Worm (Caenorhabditis elegans) whole organism, young adult: ENCODE measurements around the gene clec-166.

ENCODE experiments used
- C06A6.2 ChIP-seq: fragments of 200-800 bp; sonication (Bioruptor generic); conservative IDR thresholded peaks from 2 replicates; pipeline ENCODE4 v1.3.6; 2022; ENCODE audit warnings: missing genetic modification characterization, missing compliant biosample characterization
- C17E4.6 ChIP-seq: fragments of 200-800 bp; sonication (Bioruptor generic); IDR thresholded peaks from 2 replicates; pipeline ENCODE4 v1.3.6; 2022; ENCODE audit warnings: missing genetic modification reagents, missing genetic modification characterization, missing compliant biosample characterization
- F33H1.4 ChIP-seq: fragments of 200-800 bp; sonication (Bioruptor generic); IDR thresholded peaks from 2 replicates; pipeline ENCODE4 v1.3.6; 2022; ENCODE audit warnings: missing genetic modification reagents, missing genetic modification characterization, missing compliant biosample characterization
- F52B5.7 ChIP-seq: sonication (generic microtip); optimal IDR thresholded peaks from 2 replicates; lab custom pipeline; 2016; ENCODE audit warnings: mild to moderate bottlenecking, missing genetic modification characterization, missing compliant biosample characterization
- T26A5.8 ChIP-seq: sonication (generic microtip); optimal IDR thresholded peaks from 2 replicates; lab custom pipeline; 2016; ENCODE audit warnings: missing genetic modification characterization, missing compliant biosample characterization
- Y56A3A.18 ChIP-seq: fragments of 200-800 bp; sonication (Bioruptor generic); IDR thresholded peaks from 2 replicates; pipeline ENCODE4 v1.3.6; 2022; ENCODE audit warnings: missing genetic modification reagents, missing genetic modification characterization, missing compliant biosample characterization
- atf-7 ChIP-seq: sonication (generic microtip); optimal IDR thresholded peaks from 2 replicates; lab custom pipeline; 2017; ENCODE audit warnings: mild to moderate bottlenecking, missing genetic modification characterization, missing compliant biosample characterization
- attf-5 ChIP-seq: fragments of 200-800 bp; sonication (Bioruptor generic); optimal IDR thresholded peaks from 2 replicates; lab custom pipeline; 2018; ENCODE audit warnings: mild to moderate bottlenecking, missing genetic modification characterization, missing compliant biosample characterization
- ceh-100 ChIP-seq: fragments of 200-800 bp; sonication (Bioruptor generic); IDR thresholded peaks from 2 replicates; pipeline ENCODE4 v1.3.6; 2022; ENCODE audit warnings: missing genetic modification reagents, missing genetic modification characterization, missing compliant biosample characterization
- ceh-40 ChIP-seq: fragments of 200-800 bp; sonication (Bioruptor generic); IDR thresholded peaks from 2 replicates; pipeline ENCODE4 v1.3.6; 2022; ENCODE audit warnings: missing genetic modification characterization, missing compliant biosample characterization
- ceh-91 ChIP-seq: fragments of 200-800 bp; sonication (Bioruptor generic); IDR thresholded peaks from 2 replicates; pipeline ENCODE4 v1.3.6; 2022; ENCODE audit warnings: missing genetic modification reagents, missing genetic modification characterization, missing compliant biosample characterization
- dox-1 ChIP-seq: fragments of 200-800 bp; sonication (Bioruptor generic); IDR thresholded peaks from 2 replicates; pipeline ENCODE4 v1.3.6; 2022; ENCODE audit warnings: missing genetic modification reagents, missing genetic modification characterization, missing compliant biosample characterization
- egl-44 ChIP-seq: fragments of 200-800 bp; sonication (Bioruptor generic); IDR thresholded peaks from 2 replicates; pipeline ENCODE4 v1.3.6; 2022; ENCODE audit warnings: missing genetic modification reagents, missing genetic modification characterization, missing compliant biosample characterization
- egrh-3 ChIP-seq: fragments of 200-800 bp; sonication (Bioruptor generic); IDR thresholded peaks from 2 replicates; pipeline ENCODE4 v1.3.6; 2022; ENCODE audit warnings: missing genetic modification reagents, missing genetic modification characterization, missing compliant biosample characterization
- him-1 ChIP-seq: sonication (generic microtip); optimal IDR thresholded peaks from 2 replicates; lab custom pipeline; 2016; ENCODE audit warnings: missing genotype, missing genetic modification reagents, missing genetic modification characterization, missing compliant biosample characterization
- hlh-26 ChIP-seq: fragments of 200-800 bp; sonication (Bioruptor generic); conservative IDR thresholded peaks from 2 replicates; pipeline ENCODE4 v1.3.6; 2022; ENCODE audit warnings: missing genetic modification reagents, missing genetic modification characterization, missing compliant biosample characterization
- hsf-1 ChIP-seq: fragments of 200-800 bp; sonication (Bioruptor generic); IDR thresholded peaks from 2 replicates; pipeline ENCODE4 v1.3.6; 2022; ENCODE audit warnings: missing genetic modification reagents, missing genetic modification characterization, missing compliant biosample characterization
- let-607 ChIP-seq, 2 experiments: fragments of 200-800 bp in 1 of 2; sonication (Bioruptor generic) in 1 of 2; sonication (generic microtip) in 1 of 2; optimal IDR thresholded peaks; 2 replicates each; lab custom pipeline; 2016 to 2018; ENCODE audit warnings: mild to moderate bottlenecking in 2 of 2, missing compliant biosample characterization in 2 of 2, missing genetic modification characterization in 2 of 2, moderate library complexity in 2 of 2, missing genotype in 1 of 2
- lin-26 ChIP-seq: fragments of 200-800 bp; sonication (Bioruptor generic); IDR thresholded peaks from 2 replicates; pipeline ENCODE4 v1.3.6; 2022; ENCODE audit warnings: missing genetic modification reagents, missing genetic modification characterization, missing compliant biosample characterization
- lin-35 ChIP-seq, 3 experiments: fragments of 150-350 bp in 2 of 3; sonication (generic microtip) in 1 of 3; optimal IDR thresholded peaks; 2 replicates each; lab custom pipeline; 2014 to 2018; ENCODE audit warnings: missing biosample characterization in 3 of 3, missing genetic modification characterization in 3 of 3, missing genetic modification reagents in 3 of 3
- lin-40 ChIP-seq: sonication (generic microtip); optimal IDR thresholded peaks from 2 replicates; lab custom pipeline; 2016; ENCODE audit warnings: missing genetic modification characterization, mild to moderate bottlenecking, missing compliant biosample characterization, missing genotype, missing genetic modification reagents
- nhr-179 ChIP-seq: sonication (generic microtip); optimal IDR thresholded peaks from 2 replicates; lab custom pipeline; 2016; ENCODE audit warnings: mild to moderate bottlenecking, missing genetic modification characterization, missing compliant biosample characterization
- nhr-27 ChIP-seq: fragments of 200-800 bp; sonication (Bioruptor generic); optimal IDR thresholded peaks from 2 replicates; lab custom pipeline; 2018; ENCODE audit warnings: mild to moderate bottlenecking, missing genetic modification characterization, moderate library complexity, missing compliant biosample characterization
- nhr-80 ChIP-seq: sonication (generic microtip); optimal IDR thresholded peaks from 2 replicates; lab custom pipeline; 2016; ENCODE audit warnings: missing genetic modification characterization, missing compliant biosample characterization
- nhr-90 ChIP-seq: sonication (generic microtip); optimal IDR thresholded peaks from 2 replicates; lab custom pipeline; 2016; ENCODE audit warnings: missing genotype, mild to moderate bottlenecking, missing genetic modification characterization, missing compliant biosample characterization
- pbrm-1 ChIP-seq: fragments of 200-800 bp; sonication (Bioruptor generic); IDR thresholded peaks from 2 replicates; pipeline ENCODE4 v1.3.6; 2022; ENCODE audit warnings: missing genetic modification reagents, missing genetic modification characterization, missing compliant biosample characterization
- repo-1 ChIP-seq: sonication (generic microtip); optimal IDR thresholded peaks from 2 replicates; lab custom pipeline; 2017; ENCODE audit warnings: mild to moderate bottlenecking, missing genetic modification characterization, missing compliant biosample characterization
- rpc-1 ChIP-seq, 2 experiments: fragments of 150-350 bp in 1 of 2; sonication (generic microtip) in 1 of 2; optimal IDR thresholded peaks; 2 replicates each; lab custom pipeline; 2014 to 2018; ENCODE audit warnings: missing biosample characterization in 1 of 2, missing genetic modification characterization in 1 of 2, missing genetic modification reagents in 1 of 2, missing genotype in 1 of 2
- sdz-38 ChIP-seq: sonication (generic microtip); optimal IDR thresholded peaks from 2 replicates; lab custom pipeline; 2016; ENCODE audit warnings: missing genotype, missing genetic modification characterization, missing compliant biosample characterization
- snpc-4 ChIP-seq, 5 experiments: fragments of 150-350 bp in 1 of 5; sonication (generic microtip) in 4 of 5; optimal IDR thresholded peaks; 2 replicates each; lab custom pipeline; 2014 to 2018; ENCODE audit warnings: missing genetic modification characterization in 5 of 5, missing biosample characterization in 3 of 5, antibody characterized with exemption in 2 of 5, mild to moderate bottlenecking in 2 of 5, missing compliant biosample characterization in 2 of 5, missing genotype in 2 of 5, moderate library complexity in 2 of 5, missing genetic modification reagents in 1 of 5
- sptf-2 ChIP-seq: fragments of 200-800 bp; sonication (Bioruptor generic); optimal IDR thresholded peaks from 2 replicates; lab custom pipeline; 2018; ENCODE audit warnings: mild to moderate bottlenecking, missing genetic modification characterization, missing compliant biosample characterization
- zfh-2 ChIP-seq: fragments of 200-800 bp; sonication (Bioruptor generic); conservative IDR thresholded peaks from 2 replicates; pipeline ENCODE4 v1.3.6; 2022; ENCODE audit warnings: missing genetic modification reagents, missing genetic modification characterization, missing compliant biosample characterization
- ztf-22 ChIP-seq: fragments of 200-800 bp; sonication (Bioruptor generic); optimal IDR thresholded peaks from 2 replicates; lab custom pipeline; 2018; ENCODE audit warnings: mild to moderate bottlenecking, missing genetic modification characterization, moderate library complexity, missing compliant biosample characterization
- ztf-26 ChIP-seq: sonication (generic microtip); optimal IDR thresholded peaks from 2 replicates; lab custom pipeline; 2017; ENCODE audit warnings: missing genetic modification characterization, missing compliant biosample characterization

The clec-166 gene

DNA sequence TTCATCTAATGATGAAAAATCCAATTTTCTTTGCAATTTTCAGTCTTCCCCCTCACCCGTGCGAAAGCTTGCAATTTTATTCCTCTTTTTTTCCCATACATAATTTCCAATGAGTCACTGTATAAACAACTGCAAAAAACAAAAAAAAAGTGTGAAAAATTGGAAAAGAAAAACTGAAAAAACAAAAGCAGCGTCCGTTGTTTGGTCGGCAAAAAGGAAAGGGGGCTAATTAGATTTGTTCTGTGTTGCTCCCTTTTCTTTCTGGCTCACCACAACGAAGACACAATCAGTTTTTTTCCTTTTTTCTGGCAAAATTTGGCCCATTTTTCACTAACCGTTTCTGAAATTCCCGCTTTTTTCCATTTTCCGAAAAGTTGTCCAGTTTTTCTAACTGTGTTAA, 38.8 kb downstream of the clec-166 start:
- TF ChIP-seq atf-7 (tag; lab: Kevin White, UChicago) = no peak
- no peak for TF ChIP-seq let-607 (tag; optimal IDR thresholded peaks at IDR 0.05; lab: Kevin White, UChicago)
- TF ChIP-seq attf-5 (GFP tag; lab: Kevin White, UChicago) = no peak
- no peak for TF ChIP-seq nhr-90 (tag; lab: Kevin White, UChicago)
- TF ChIP-seq F33H1.4 (GFP tag; lab: Robert Waterston, UW) = no peak
- no peak for TF ChIP-seq hsf-1 (GFP tag; lab: Robert Waterston, UW)
- TF ChIP-seq C06A6.2 (GFP tag; lab: Robert Waterston, UW) = no peak

DNA sequence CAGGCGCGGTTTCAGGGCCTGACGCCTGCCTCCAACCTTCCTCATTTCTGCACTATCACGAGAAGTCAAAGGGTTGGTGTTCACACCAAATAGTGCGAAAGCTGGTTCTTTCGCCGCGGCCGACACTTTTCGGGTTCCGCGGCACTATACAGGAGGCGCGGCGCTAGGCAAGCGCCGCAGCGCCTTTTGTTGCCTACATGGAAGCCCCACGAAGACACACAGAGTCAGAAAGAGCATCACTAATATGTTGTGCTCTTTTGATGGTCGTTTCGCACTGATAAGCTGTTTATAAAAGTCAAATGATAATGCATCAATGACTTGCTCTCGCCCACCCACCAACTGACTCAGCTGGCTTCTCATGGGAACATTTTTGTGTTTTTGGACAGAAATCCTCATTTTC, 39.2 kb downstream of the clec-166 start:
- TF ChIP-seq atf-7 (tag; lab: Kevin White, UChicago) = no peak
- peak; percentile 69; the same call in 1 of the 2 replicates for TF ChIP-seq zfh-2
- no peak for TF ChIP-seq nhr-90 (tag; lab: Kevin White, UChicago)
- no peak for TF ChIP-seq pbrm-1
- no peak for TF ChIP-seq F52B5.7
- TF ChIP-seq nhr-27 (tag; lab: Kevin White, UChicago) = no peak
- TF ChIP-seq snpc-4 (GFP tag; optimal IDR thresholded peaks at IDR 0.05; lab: Kevin White, UChicago) = no peak
- TF ChIP-seq snpc-4 (tag; optimal IDR thresholded peaks at IDR 0.05; lab: Kevin White, UChicago) = peak in 1 of 4 experiments; percentile 81
- no peak for TF ChIP-seq egl-44 (GFP tag; lab: Robert Waterston, UW)
- TF ChIP-seq lin-40 (tag; lab: Kevin White, UChicago) = no peak
- TF ChIP-seq nhr-179 (tag; lab: Kevin White, UChicago) = no peak
- peak; percentile 73 for TF ChIP-seq nhr-80 (tag; lab: Kevin White, UChicago)
- no peak for TF ChIP-seq C17E4.6 (GFP tag; lab: Robert Waterston, UW)
- no peak for TF ChIP-seq sptf-2 (GFP tag; lab: Kevin White, UChicago)
- peak; percentile 51 for TF ChIP-seq dox-1 (GFP tag; lab: Robert Waterston, UW)
- 0 out of 2 replicates have a peak, but pooled peaks have one; percentile 23 for TF ChIP-seq egrh-3 (GFP tag; lab: Robert Waterston, UW)
- TF ChIP-seq him-1 (tag; lab: Kevin White, UChicago) = no peak
- TF ChIP-seq, all 124 proteins: peak for 5

DNA sequence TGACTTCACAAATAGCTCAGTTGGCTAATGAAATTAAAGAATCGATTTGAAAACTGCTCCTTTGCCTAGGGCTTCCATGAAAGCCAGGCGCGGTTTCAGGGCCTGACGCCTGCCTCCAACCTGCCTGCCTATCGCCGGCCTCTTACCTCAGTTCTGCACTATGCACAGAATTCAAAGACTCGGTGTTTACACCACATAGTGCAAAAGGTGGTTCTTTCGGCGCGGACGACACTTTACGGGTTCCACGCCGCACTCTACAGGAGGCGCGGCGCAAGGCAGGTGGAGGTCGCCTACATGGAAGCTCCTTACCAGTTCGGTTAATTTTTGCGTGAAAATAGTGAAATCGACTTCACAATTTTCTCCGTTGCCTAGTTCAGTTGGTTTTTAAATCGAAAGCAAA, 41.3 kb downstream of the clec-166 start:
- TF ChIP-seq zfh-2 = peak; percentile 52
- 0 out of 2 replicates have a peak, but pooled peaks have one; percentile 43 for TF ChIP-seq lin-26 (GFP tag; lab: Robert Waterston, UW)
- TF ChIP-seq hlh-26 (GFP tag; lab: Robert Waterston, UW) = no peak
- no peak for TF ChIP-seq C17E4.6 (GFP tag; lab: Robert Waterston, UW)

DNA sequence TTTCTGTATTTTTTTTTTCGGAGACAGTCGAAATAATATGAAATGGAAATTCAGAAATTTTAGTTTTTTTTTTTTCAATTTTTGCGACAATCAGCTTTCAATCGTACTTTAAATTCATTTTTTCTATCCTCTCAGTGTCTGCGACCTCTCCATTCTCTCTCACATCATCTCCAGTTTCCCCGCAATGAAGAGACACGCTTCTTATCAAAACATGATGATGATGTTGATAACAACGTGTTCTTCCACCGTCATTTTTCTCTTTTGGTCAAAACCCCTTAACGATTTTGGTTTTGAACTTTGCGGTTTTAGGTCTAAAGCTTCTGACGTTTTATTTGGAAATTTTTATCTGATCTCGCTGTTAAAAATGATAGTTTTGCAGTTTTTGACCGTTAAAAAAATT, 41.8 kb downstream of the clec-166 start:
- TF ChIP-seq lin-26 (GFP tag; lab: Robert Waterston, UW) = no peak
- no peak for TF ChIP-seq ztf-22
- TF ChIP-seq T26A5.8 (tag; lab: Kevin White, UChicago) = no peak
- no peak for TF ChIP-seq attf-5 (GFP tag; lab: Kevin White, UChicago)
- TF ChIP-seq ztf-26 = no peak
- no peak for TF ChIP-seq hlh-26 (GFP tag; lab: Robert Waterston, UW)
- no peak for TF ChIP-seq rpc-1 (optimal IDR thresholded peaks at IDR 0.05; lab: Kevin White, UChicago)
- no peak for TF ChIP-seq rpc-1 (tag; optimal IDR thresholded peaks at IDR 0.05; lab: Kevin White, UChicago)
- no peak for TF ChIP-seq Y56A3A.18 (GFP tag; lab: Robert Waterston, UW)
- TF ChIP-seq let-607 (tag; optimal IDR thresholded peaks at IDR 0.05; lab: Kevin White, UChicago) = no peak
- no peak for TF ChIP-seq repo-1 (tag; lab: Kevin White, UChicago)
- no peak for TF ChIP-seq ceh-91
- no peak for TF ChIP-seq egrh-3 (GFP tag; lab: Robert Waterston, UW)

DNA sequence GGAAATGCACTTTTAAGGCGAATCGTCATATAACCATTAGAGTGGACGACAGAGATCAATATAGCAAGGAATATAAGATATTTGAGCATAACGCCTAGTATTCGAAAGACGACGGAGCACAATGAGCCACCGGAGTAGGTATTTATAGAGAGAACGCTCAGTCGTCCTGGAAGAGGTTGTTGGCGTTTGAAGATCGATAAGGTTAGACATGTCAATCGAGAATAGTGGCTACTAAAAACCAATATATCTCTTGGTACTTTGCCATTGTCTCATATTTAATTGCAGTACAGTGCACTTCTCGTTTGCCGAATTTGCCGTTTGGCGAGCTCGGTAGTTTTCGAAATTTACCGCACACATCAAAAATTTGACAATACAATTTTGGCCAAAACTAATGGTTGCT, 43.2 kb downstream of the clec-166 start, which contains the start of gene dsl-1:
dsl-1 (minus strand) TSS at position 101 of the 400 bp plus-strand sequence.
- no peak for TF ChIP-seq lin-35 (GFP tag; optimal IDR thresholded peaks at IDR 0.05; lab: Kevin White, UChicago)
- TF ChIP-seq ceh-40 (GFP tag; lab: Robert Waterston, UW) = no peak
- TF ChIP-seq sdz-38 (tag; lab: Kevin White, UChicago) = no peak
- TF ChIP-seq F33H1.4 (GFP tag; lab: Robert Waterston, UW) = no peak
- TF ChIP-seq ceh-100 (GFP tag; lab: Robert Waterston, UW) = no peak
- no peak for TF ChIP-seq hlh-26 (GFP tag; lab: Robert Waterston, UW)
- TF ChIP-seq, all 124 proteins: peak for 0
